Fruit fly (Drosophila melanogaster) whole organism, embryonic: Measurements from ENCODE around the gene Ilp6.

ENCODE experiments used
- CG10267 ChIP-seq: fragments of 200-800 bp; sonication (Bioruptor generic); optimal IDR thresholded peaks from 2 replicates; lab custom pipeline; 2018; ENCODE audit warnings: missing biosample characterization, mild to moderate bottlenecking, missing genetic modification characterization, moderate library complexity
- CG10431 ChIP-seq: fragments of 200-800 bp; sonication (Bioruptor generic); optimal IDR thresholded peaks from 3 replicates; lab custom pipeline; 2018; ENCODE audit warnings: missing biosample characterization, mild to moderate bottlenecking, missing genetic modification characterization
- CG10565 ChIP-seq: fragments of 200-800 bp; sonication (Bioruptor generic); optimal IDR thresholded peaks from 3 replicates; lab custom pipeline; 2016; ENCODE audit warnings: missing biosample characterization, mild to moderate bottlenecking, missing genetic modification characterization
- CG12155 ChIP-seq: fragments of 200-800 bp; sonication (Bioruptor generic); optimal IDR thresholded peaks from 3 replicates; lab custom pipeline; 2016; ENCODE audit warnings: missing biosample characterization, missing genetic modification characterization
- CG13296 ChIP-seq: fragments of 200-800 bp; sonication (Bioruptor generic); optimal IDR thresholded peaks from 3 replicates; lab custom pipeline; 2018; ENCODE audit warnings: missing biosample characterization, mild to moderate bottlenecking, missing genetic modification characterization
- CG14860 ChIP-seq: fragments of 200-800 bp; sonication (Bioruptor generic); IDR thresholded peaks from 3 replicates; pipeline ENCODE4 v1.3.6; 2022; ENCODE audit warnings: missing biosample characterization, missing genetic modification characterization; ENCODE audit not compliant: partially characterized antibody
- CG1602 ChIP-seq: fragments of 200-800 bp; sonication (Bioruptor generic); optimal IDR thresholded peaks from 3 replicates; lab custom pipeline; 2016; ENCODE audit warnings: missing biosample characterization, missing genetic modification characterization
- CG18011 ChIP-seq: fragments of 200-800 bp; sonication (Bioruptor generic); optimal IDR thresholded peaks from 2 replicates; lab custom pipeline; 2017; ENCODE audit warnings: missing biosample characterization, missing genetic modification characterization, mild to moderate bottlenecking, moderate library complexity, missing genotype
- CG31365 ChIP-seq: fragments of 200-800 bp; sonication (Bioruptor generic); optimal IDR thresholded peaks from 2 replicates; lab custom pipeline; 2018; ENCODE audit warnings: missing biosample characterization, mild to moderate bottlenecking, missing genetic modification characterization
- CG34422 ChIP-seq: fragments of 200-800 bp; sonication (Bioruptor generic); IDR thresholded peaks from 3 replicates; pipeline ENCODE4 v1.3.6; 2022; ENCODE audit warnings: missing biosample characterization, missing genetic modification characterization
- CG4360 ChIP-seq: fragments of 200-800 bp; sonication (Bioruptor generic); IDR thresholded peaks from 2 replicates; pipeline ENCODE4 v1.3.6; 2022; ENCODE audit warnings: missing biosample characterization, missing genetic modification characterization
- CG4617 ChIP-seq: fragments of 200-800 bp; sonication (Bioruptor generic); optimal IDR thresholded peaks from 3 replicates; lab custom pipeline; 2016; ENCODE audit warnings: missing biosample characterization, missing genetic modification characterization, borderline replicate concordance
- CG7928 ChIP-seq: fragments of 200-800 bp; sonication (Bioruptor generic); optimal IDR thresholded peaks from 2 replicates; lab custom pipeline; 2017; ENCODE audit warnings: missing biosample characterization, mild to moderate bottlenecking, missing genetic modification characterization
- CG7987 ChIP-seq: fragments of 200-800 bp; sonication (Bioruptor generic); optimal IDR thresholded peaks from 2 replicates; lab custom pipeline; 2018; ENCODE audit warnings: missing biosample characterization, mild to moderate bottlenecking, missing genetic modification characterization, moderate library complexity
- CG9215 ChIP-seq: fragments of 200-800 bp; sonication (Bioruptor generic); IDR thresholded peaks from 2 replicates; pipeline ENCODE4 v1.3.6; 2022; ENCODE audit warnings: missing biosample characterization, missing genetic modification characterization
- CG9932 ChIP-seq: fragments of 200-800 bp; sonication (Bioruptor generic); IDR thresholded peaks from 2 replicates; pipeline ENCODE4 v1.3.6; 2022; ENCODE audit warnings: missing biosample characterization, missing genetic modification characterization
- CkIIα-i1 ChIP-seq: fragments of 200-800 bp; sonication (Bioruptor generic); IDR thresholded peaks from 2 replicates; pipeline ENCODE4 v1.3.6; 2022; ENCODE audit warnings: missing biosample characterization, missing genetic modification characterization
- Gsc ChIP-seq: fragments of 200-800 bp; sonication (Bioruptor generic); IDR thresholded peaks from 2 replicates; pipeline ENCODE4 v1.3.6; 2022; ENCODE audit warnings: missing biosample characterization, missing genetic modification characterization
- Hand ChIP-seq: fragments of 200-800 bp; sonication (Bioruptor generic); optimal IDR thresholded peaks from 2 replicates; lab custom pipeline; 2017; ENCODE audit warnings: mild to moderate bottlenecking, missing biosample characterization, missing genetic modification reagents, missing genetic modification characterization
- Hmr ChIP-seq: fragments of 200-800 bp; sonication (Bioruptor generic); optimal IDR thresholded peaks from 3 replicates; lab custom pipeline; 2017; ENCODE audit warnings: mild to moderate bottlenecking, missing biosample characterization, missing genetic modification reagents, missing genetic modification characterization
- MESR4 ChIP-seq: fragments of 200-800 bp; sonication (Bioruptor generic); optimal IDR thresholded peaks from 2 replicates; lab custom pipeline; 2018; ENCODE audit warnings: missing biosample characterization, mild to moderate bottlenecking, missing genetic modification characterization, moderate library complexity
- Mad ChIP-seq: fragments of 200-800 bp; sonication (Bioruptor generic); optimal IDR thresholded peaks from 2 replicates; lab custom pipeline; 2016; ENCODE audit warnings: missing biosample characterization, missing genetic modification characterization
- Nf-YA ChIP-seq: fragments of 200-800 bp; sonication (Bioruptor generic); IDR thresholded peaks from 2 replicates; pipeline ENCODE4 v1.3.6; 2022; ENCODE audit warnings: missing biosample characterization, missing genetic modification characterization
- Oli ChIP-seq: fragments of 200-800 bp; sonication (Bioruptor generic); optimal IDR thresholded peaks from 2 replicates; lab custom pipeline; 2018; ENCODE audit warnings: missing biosample characterization, mild to moderate bottlenecking, missing genetic modification characterization, moderate library complexity
- Sox102F ChIP-seq: fragments of 200-800 bp; sonication (Bioruptor generic); optimal IDR thresholded peaks from 2 replicates; lab custom pipeline; 2018; ENCODE audit warnings: missing biosample characterization, mild to moderate bottlenecking, missing genetic modification characterization, moderate library complexity
- Spps ChIP-seq: fragments of 200-800 bp; sonication (Bioruptor generic); optimal IDR thresholded peaks from 2 replicates; lab custom pipeline; 2018; ENCODE audit warnings: missing biosample characterization, mild to moderate bottlenecking, missing genetic modification characterization
- Trl ChIP-seq, 3 experiments: fragments of >200 bp in 2 of 3; fragments of 200-800 bp in 1 of 3; sonication (Bioruptor generic) in 1 of 3; optimal IDR thresholded peaks; 2 replicates in 1 of 3; 3 replicates in 2 of 3; lab custom pipeline; 2016 to 2017; ENCODE audit warnings: missing biosample characterization in 1 of 3, missing genetic modification characterization in 1 of 3
- abd-A ChIP-seq: fragments of 200-800 bp; sonication (Bioruptor generic); optimal IDR thresholded peaks from 3 replicates; lab custom pipeline; 2019; ENCODE audit warnings: missing biosample characterization, mild to moderate bottlenecking, missing genetic modification characterization, moderate library complexity
- cas ChIP-seq: fragments of 200-800 bp; sonication (Bioruptor generic); IDR thresholded peaks from 2 replicates; pipeline ENCODE4 v1.3.6; 2022; ENCODE audit warnings: missing biosample characterization, missing genetic modification characterization
- cg ChIP-seq: fragments of 200-800 bp; sonication (Bioruptor generic); optimal IDR thresholded peaks from 3 replicates; lab custom pipeline; 2019; ENCODE audit warnings: missing biosample characterization, mild to moderate bottlenecking, missing genetic modification characterization, moderate library complexity
- corto ChIP-seq: fragments of 200-800 bp; sonication (Bioruptor generic); optimal IDR thresholded peaks from 2 replicates; lab custom pipeline; 2016; ENCODE audit warnings: missing biosample characterization, mild to moderate bottlenecking, missing genetic modification characterization, moderate library complexity
- dati ChIP-seq: fragments of 200-800 bp; sonication (Bioruptor generic); IDR thresholded peaks from 2 replicates; pipeline ENCODE4 v1.3.6; 2022; ENCODE audit warnings: missing biosample characterization, missing genetic modification characterization
- dimm ChIP-seq: fragments of 200-800 bp; sonication (Bioruptor generic); IDR thresholded peaks from 2 replicates; pipeline ENCODE4 v1.3.6; 2022; ENCODE audit warnings: missing biosample characterization, missing genetic modification characterization
- dmrt99B ChIP-seq: fragments of 200-800 bp; sonication (Bioruptor generic); optimal IDR thresholded peaks from 2 replicates; lab custom pipeline; 2018; ENCODE audit warnings: missing biosample characterization, mild to moderate bottlenecking, missing genetic modification characterization, moderate library complexity
- fd3F ChIP-seq: fragments of 200-800 bp; sonication (Bioruptor generic); optimal IDR thresholded peaks from 2 replicates; lab custom pipeline; 2018; ENCODE audit warnings: missing biosample characterization, mild to moderate bottlenecking, missing genetic modification characterization, moderate library complexity
- gcm ChIP-seq: fragments of 200-800 bp; sonication (Bioruptor generic); optimal IDR thresholded peaks from 2 replicates; lab custom pipeline; 2019; ENCODE audit warnings: missing biosample characterization, mild to moderate bottlenecking, missing genetic modification characterization, moderate library complexity
- gem ChIP-seq: fragments of 200-800 bp; sonication (Bioruptor generic); optimal IDR thresholded peaks from 2 replicates; lab custom pipeline; 2019; ENCODE audit warnings: missing biosample characterization, mild to moderate bottlenecking, missing genetic modification characterization, moderate library complexity
- gro ChIP-seq: fragments of 200-800 bp; sonication (Bioruptor generic); optimal IDR thresholded peaks from 2 replicates; lab custom pipeline; 2016; ENCODE audit warnings: missing biosample characterization, missing genetic modification characterization
- jumu ChIP-seq: fragments of 200-800 bp; sonication (Bioruptor generic); optimal IDR thresholded peaks from 3 replicates; lab custom pipeline; 2016; ENCODE audit warnings: missing biosample characterization, missing genetic modification characterization
- kay ChIP-seq: fragments of 200-800 bp; sonication (Bioruptor generic); optimal IDR thresholded peaks from 2 replicates; lab custom pipeline; 2016; ENCODE audit warnings: missing biosample characterization, missing genetic modification characterization
- lbe ChIP-seq: fragments of 200-800 bp; sonication (Bioruptor generic); optimal IDR thresholded peaks from 2 replicates; lab custom pipeline; 2016; ENCODE audit warnings: missing biosample characterization, mild to moderate bottlenecking, missing genetic modification characterization
- lilli ChIP-seq: fragments of 200-800 bp; sonication (Bioruptor generic); optimal IDR thresholded peaks from 3 replicates; lab custom pipeline; 2016; ENCODE audit warnings: missing biosample characterization, missing genetic modification characterization
- pb ChIP-seq: fragments of 200-800 bp; sonication (Bioruptor generic); optimal IDR thresholded peaks from 3 replicates; lab custom pipeline; 2016; ENCODE audit warnings: missing biosample characterization, missing genetic modification characterization
- repo ChIP-seq: fragments of 200-800 bp; sonication (Bioruptor generic); optimal IDR thresholded peaks from 2 replicates; lab custom pipeline; 2016; ENCODE audit warnings: missing biosample characterization, missing genetic modification characterization
- row ChIP-seq: fragments of 200-800 bp; sonication (Bioruptor generic); IDR thresholded peaks from 3 replicates; pipeline ENCODE4 v1.3.6; 2022; ENCODE audit warnings: missing biosample characterization, missing genetic modification characterization
- sens-2 ChIP-seq: fragments of 200-800 bp; sonication (Bioruptor generic); IDR thresholded peaks from 2 replicates; pipeline ENCODE4 v1.3.6; 2022; ENCODE audit warnings: missing biosample characterization, missing genetic modification characterization
- sob ChIP-seq: fragments of 200-800 bp; sonication (Bioruptor generic); IDR thresholded peaks from 2 replicates; pipeline ENCODE4 v1.3.6; 2022; ENCODE audit warnings: missing biosample characterization, missing genetic modification characterization
- sug ChIP-seq: fragments of 200-800 bp; optimal IDR thresholded peaks from 2 replicates; lab custom pipeline; 2019; ENCODE audit warnings: missing biosample characterization, mild to moderate bottlenecking, missing genetic modification characterization, moderate library complexity
- tio ChIP-seq: fragments of 200-800 bp; sonication (Bioruptor generic); optimal IDR thresholded peaks from 2 replicates; lab custom pipeline; 2017; ENCODE audit warnings: missing biosample characterization, missing genetic modification characterization, inconsistent platforms
- zfh1 ChIP-seq: fragments of 200-800 bp; sonication (Bioruptor generic); IDR thresholded peaks from 3 replicates; pipeline ENCODE4 v1.3.6; 2022; ENCODE audit warnings: missing biosample characterization, missing genetic modification characterization

Gene Ilp6

dm6 chrX:2318369-2318768 lies 16.1 kb downstream of the Ilp6 start (continued):
- TF ChIP-seq Trl (optimal IDR thresholded peaks at IDR 0.05; lab: Kevin White, UChicago) = no peak
- TF ChIP-seq Trl (GFP tag; optimal IDR thresholded peaks at IDR 0.05; lab: Kevin White, UChicago) = peak; percentile 71
- TF ChIP-seq CG13296 (GFP tag; lab: Kevin White, UChicago) = no peak
- TF ChIP-seq CG7987 (GFP tag; lab: Kevin White, UChicago) = no peak
- no peak for TF ChIP-seq Mad (GFP tag; lab: Kevin White, UChicago)
- TF ChIP-seq Hand = no peak
- TF ChIP-seq Oli (tag; lab: Kevin White, UChicago) = peak; percentile 48
- TF ChIP-seq gro = no peak
- TF ChIP-seq row (GFP tag; lab: Robert Waterston, UW) = peak; percentile 89
- TF ChIP-seq fd3F (GFP tag; lab: Kevin White, UChicago) = no peak
- no peak for TF ChIP-seq cg
- peak; percentile 75 for TF ChIP-seq pb (GFP tag; lab: Kevin White, UChicago)
- peak; percentile 64 for TF ChIP-seq gem (tag; lab: Kevin White, UChicago)
- TF ChIP-seq CG4360 (GFP tag; lab: Robert Waterston, UW) = peak; percentile 60; the same call in 1 of the 2 replicates
- TF ChIP-seq MESR4 (GFP tag; lab: Kevin White, UChicago) = no peak
- TF ChIP-seq sens-2 (GFP tag; lab: Robert Waterston, UW) = no peak
- peak; percentile 12 for TF ChIP-seq CG1602
- TF ChIP-seq abd-A (tag; lab: Kevin White, UChicago) = no peak
- no peak for TF ChIP-seq sug (tag; lab: Kevin White, UChicago)
- peak; percentile 40 for TF ChIP-seq Hmr
- TF ChIP-seq CG9215 = peak; percentile 49; the same call in 1 of the 2 replicates
- TF ChIP-seq zfh1 (GFP tag; lab: Robert Waterston, UW) = peak; percentile 91
- peak; percentile 82 for TF ChIP-seq dmrt99B (tag; lab: Kevin White, UChicago)
- no peak for TF ChIP-seq gcm (GFP tag; lab: Kevin White, UChicago)
- no peak for TF ChIP-seq CG7928 (GFP tag; lab: Kevin White, UChicago)
- TF ChIP-seq CG14860 (GFP tag; lab: Robert Waterston, UW) = no peak
- TF ChIP-seq CG10565 (GFP tag; lab: Kevin White, UChicago) = no peak
- peak; percentile 69; the same call in 2 of the 3 replicates for TF ChIP-seq CG34422 (GFP tag; lab: Robert Waterston, UW)
- no peak for TF ChIP-seq dimm (GFP tag; lab: Robert Waterston, UW)
- TF ChIP-seq CG10431 = no peak
- TF ChIP-seq repo = no peak
- TF ChIP-seq sob = peak; percentile 58; the same call in 1 of the 2 replicates
- peak; percentile 22 for TF ChIP-seq Spps (tag; lab: Kevin White, UChicago)
- no peak for TF ChIP-seq tio (GFP tag; lab: Kevin White, UChicago)
- peak; percentile 58 for TF ChIP-seq Sox102F (GFP tag; lab: Kevin White, UChicago)
- TF ChIP-seq lbe (GFP tag; lab: Kevin White, UChicago) = no peak
- 0 out of 2 replicates have a peak, but pooled peaks have one; percentile 8 for TF ChIP-seq CG9932 (GFP tag; lab: Robert Waterston, UW)
- TF ChIP-seq cas (GFP tag; lab: Robert Waterston, UW) = no peak
- TF ChIP-seq CG18011 (GFP tag; lab: Kevin White, UChicago) = no peak
- TF ChIP-seq corto (GFP tag; lab: Kevin White, UChicago) = no peak
- TF ChIP-seq CG12155 (GFP tag; lab: Kevin White, UChicago) = no peak
- TF ChIP-seq lilli (GFP tag; lab: Kevin White, UChicago) = peak; percentile 34
- peak; percentile 37 for TF ChIP-seq kay (GFP tag; lab: Kevin White, UChicago)
- peak; percentile 71 for TF ChIP-seq Gsc (GFP tag; lab: Robert Waterston, UW)
- TF ChIP-seq CkIIα-i1 (GFP tag; lab: Robert Waterston, UW) = no peak
- no peak for TF ChIP-seq CG31365 (tag; lab: Kevin White, UChicago)
- TF ChIP-seq dati (GFP tag; lab: Robert Waterston, UW) = 0 out of 2 replicates have a peak, but pooled peaks have one; percentile 15
- TF ChIP-seq jumu = peak; percentile 76
- TF ChIP-seq CG4617 (GFP tag; lab: Kevin White, UChicago) = no peak
- TF ChIP-seq Nf-YA (GFP tag; lab: Robert Waterston, UW) = peak; percentile 46; the same call in 1 of the 2 replicates
- TF ChIP-seq CG10267 (tag; lab: Kevin White, UChicago) = peak; percentile 40
